Fruit fly (Drosophila melanogaster) whole organism, embryonic: ENCODE data around the gene Pex3.

Experiments used
- Antp ChIP-seq: fragments of 200-800 bp; sonication (Bioruptor generic); optimal IDR thresholded peaks from 3 replicates; lab custom pipeline; 2016; ENCODE audit warnings: missing biosample characterization, missing genetic modification characterization
- CG10366 ChIP-seq: fragments of 200-800 bp; sonication (Bioruptor generic); IDR thresholded peaks from 2 replicates; pipeline ENCODE4 v1.3.6; 2022; ENCODE audit warnings: missing biosample characterization, missing genetic modification characterization
- CG12769 ChIP-seq: fragments of 200-800 bp; sonication (Bioruptor generic); optimal IDR thresholded peaks from 2 replicates; lab custom pipeline; 2019; ENCODE audit warnings: missing biosample characterization, mild to moderate bottlenecking, missing genetic modification characterization, moderate library complexity
- CG12942 ChIP-seq: fragments of 200-800 bp; sonication (Bioruptor generic); optimal IDR thresholded peaks from 3 replicates; lab custom pipeline; 2016; ENCODE audit warnings: missing biosample characterization, missing genetic modification characterization
- CG1529 ChIP-seq: fragments of 200-800 bp; sonication (Bioruptor generic); optimal IDR thresholded peaks from 3 replicates; lab custom pipeline; 2018; ENCODE audit warnings: missing biosample characterization, missing genetic modification characterization
- CG15696 ChIP-seq: fragments of 200-800 bp; sonication (Bioruptor generic); optimal IDR thresholded peaks from 2 replicates; lab custom pipeline; 2019; ENCODE audit warnings: missing biosample characterization, mild to moderate bottlenecking, missing genetic modification characterization, moderate library complexity
- CG3065 ChIP-seq: fragments of 200-800 bp; sonication (Bioruptor generic); optimal IDR thresholded peaks from 2 replicates; lab custom pipeline; 2016; ENCODE audit warnings: missing biosample characterization, missing genetic modification characterization
- CG31365 ChIP-seq: fragments of 200-800 bp; sonication (Bioruptor generic); optimal IDR thresholded peaks from 2 replicates; lab custom pipeline; 2018; ENCODE audit warnings: missing biosample characterization, mild to moderate bottlenecking, missing genetic modification characterization
- CG32767 ChIP-seq: fragments of 200-800 bp; sonication (Bioruptor generic); IDR thresholded peaks from 2 replicates; pipeline ENCODE4 v1.3.6; 2022; ENCODE audit warnings: missing biosample characterization, missing genetic modification characterization
- CG3281 ChIP-seq: fragments of 200-800 bp; sonication (Bioruptor generic); optimal IDR thresholded peaks from 3 replicates; lab custom pipeline; 2017; ENCODE audit warnings: missing biosample characterization, mild to moderate bottlenecking, missing genetic modification characterization
- CG3838 ChIP-seq: fragments of 200-800 bp; sonication (Bioruptor generic); optimal IDR thresholded peaks from 3 replicates; lab custom pipeline; 2016; ENCODE audit warnings: missing biosample characterization, missing genetic modification characterization
- CG4282 ChIP-seq: fragments of 200-800 bp; sonication (Bioruptor generic); optimal IDR thresholded peaks from 2 replicates; lab custom pipeline; 2016; ENCODE audit warnings: missing biosample characterization, missing genetic modification characterization
- CG43689 ChIP-seq: fragments of 200-800 bp; sonication (Bioruptor generic); IDR thresholded peaks from 2 replicates; pipeline ENCODE4 v1.3.6; 2022; ENCODE audit warnings: missing biosample characterization, missing genetic modification characterization
- CG4404 ChIP-seq: fragments of 200-800 bp; sonication (Bioruptor generic); IDR thresholded peaks from 2 replicates; pipeline ENCODE4 v1.3.6; 2022; ENCODE audit warnings: missing biosample characterization, missing genetic modification characterization
- CG4424 ChIP-seq: fragments of 200-800 bp; sonication (Bioruptor generic); optimal IDR thresholded peaks from 3 replicates; lab custom pipeline; 2016; ENCODE audit warnings: missing biosample characterization, missing genetic modification characterization
- CG5953 ChIP-seq: fragments of 200-800 bp; sonication (Bioruptor generic); IDR thresholded peaks from 2 replicates; pipeline ENCODE4 v1.3.6; 2022; ENCODE audit warnings: missing biosample characterization, missing genetic modification characterization
- CG7556 ChIP-seq: fragments of 200-800 bp; sonication (Bioruptor generic); optimal IDR thresholded peaks from 2 replicates; lab custom pipeline; 2017; ENCODE audit warnings: missing biosample characterization, mild to moderate bottlenecking, missing genetic modification characterization
- CG8089 ChIP-seq: fragments of 200-800 bp; sonication (Bioruptor generic); optimal IDR thresholded peaks from 3 replicates; lab custom pipeline; 2016; ENCODE audit warnings: missing biosample characterization, missing genetic modification characterization
- Dek ChIP-seq: fragments of 200-800 bp; sonication (Bioruptor generic); optimal IDR thresholded peaks from 3 replicates; lab custom pipeline; 2019; ENCODE audit warnings: missing biosample characterization, mild to moderate bottlenecking, missing genetic modification characterization, moderate library complexity
- Dip2 ChIP-seq: fragments of 200-800 bp; sonication (Bioruptor generic); IDR thresholded peaks from 2 replicates; pipeline ENCODE4 v1.3.6; 2022; ENCODE audit warnings: missing biosample characterization, missing genetic modification characterization
- HLH54F ChIP-seq: fragments of 200-800 bp; sonication (Bioruptor generic); optimal IDR thresholded peaks from 3 replicates; lab custom pipeline; 2016; ENCODE audit warnings: missing biosample characterization, missing genetic modification characterization
- Jarid2 ChIP-seq: fragments of 200-800 bp; sonication (Bioruptor generic); optimal IDR thresholded peaks from 3 replicates; lab custom pipeline; 2017; ENCODE audit warnings: mild to moderate bottlenecking, missing biosample characterization, missing genetic modification reagents, missing genetic modification characterization
- MESR4 ChIP-seq: fragments of 200-800 bp; sonication (Bioruptor generic); optimal IDR thresholded peaks from 2 replicates; lab custom pipeline; 2018; ENCODE audit warnings: missing biosample characterization, mild to moderate bottlenecking, missing genetic modification characterization, moderate library complexity
- Med ChIP-seq: fragments of 200-800 bp; sonication (Bioruptor generic); peaks from one replicate; lab custom pipeline; 2016; ENCODE audit warnings: missing biosample characterization, missing genetic modification characterization, mild to moderate bottlenecking, inconsistent platforms, moderate library complexity
- Mes4 ChIP-seq: fragments of 200-800 bp; sonication (Bioruptor generic); optimal IDR thresholded peaks from 2 replicates; lab custom pipeline; 2016; ENCODE audit warnings: missing biosample characterization, missing genetic modification characterization
- NFAT ChIP-seq: fragments of 200-800 bp; sonication (Bioruptor generic); IDR thresholded peaks from 2 replicates; pipeline ENCODE4 v1.3.6; 2022; ENCODE audit warnings: missing biosample characterization, missing genetic modification characterization
- NK7.1 ChIP-seq: fragments of 200-800 bp; sonication (Bioruptor generic); optimal IDR thresholded peaks from 3 replicates; lab custom pipeline; 2016; ENCODE audit warnings: missing biosample characterization, missing genetic modification characterization
- Nf-YC ChIP-seq: fragments of 200-800 bp; optimal IDR thresholded peaks from 3 replicates; lab custom pipeline; 2019; ENCODE audit warnings: missing biosample characterization, mild to moderate bottlenecking, missing genetic modification characterization, moderate library complexity
- Sry-β ChIP-seq: fragments of 200-800 bp; sonication (Bioruptor generic); optimal IDR thresholded peaks from 2 replicates; lab custom pipeline; 2018; ENCODE audit warnings: missing biosample characterization, mild to moderate bottlenecking, missing genetic modification characterization, moderate library complexity
- Sry-δ ChIP-seq: fragments of 200-800 bp; sonication (Bioruptor generic); optimal IDR thresholded peaks from 2 replicates; lab custom pipeline; 2016; ENCODE audit warnings: missing biosample characterization, missing genetic modification characterization
- Vsx1 ChIP-seq: fragments of 200-800 bp; sonication (Bioruptor generic); optimal IDR thresholded peaks from 2 replicates; lab custom pipeline; 2017; ENCODE audit warnings: missing biosample characterization, mild to moderate bottlenecking, missing genetic modification characterization, missing genetic modification reagents
- Xbp1 ChIP-seq: fragments of 200-800 bp; sonication (Bioruptor generic); optimal IDR thresholded peaks from 3 replicates; lab custom pipeline; 2016; ENCODE audit warnings: missing biosample characterization, mild to moderate bottlenecking, missing genetic modification characterization
- abd-A ChIP-seq: fragments of 200-800 bp; sonication (Bioruptor generic); optimal IDR thresholded peaks from 3 replicates; lab custom pipeline; 2019; ENCODE audit warnings: missing biosample characterization, mild to moderate bottlenecking, missing genetic modification characterization, moderate library complexity
- dmrt99B ChIP-seq: fragments of 200-800 bp; sonication (Bioruptor generic); optimal IDR thresholded peaks from 2 replicates; lab custom pipeline; 2018; ENCODE audit warnings: missing biosample characterization, mild to moderate bottlenecking, missing genetic modification characterization, moderate library complexity
- emc ChIP-seq: fragments of 200-800 bp; sonication (Bioruptor generic); optimal IDR thresholded peaks from 2 replicates; lab custom pipeline; 2016; ENCODE audit warnings: missing biosample characterization, missing genetic modification characterization
- exex ChIP-seq: fragments of 200-800 bp; sonication (Bioruptor generic); optimal IDR thresholded peaks from 4 replicates; lab custom pipeline; 2018; ENCODE audit warnings: missing biosample characterization, mild to moderate bottlenecking, missing genetic modification characterization, moderate library complexity
- fru ChIP-seq: fragments of >200 bp; optimal IDR thresholded peaks from 2 replicates; lab custom pipeline; 2017
- ftz-f1 ChIP-seq: fragments of 200-800 bp; sonication (Bioruptor generic); optimal IDR thresholded peaks from 2 replicates; lab custom pipeline; 2016; ENCODE audit warnings: missing biosample characterization, missing genetic modification characterization
- knrl ChIP-seq: fragments of 200-800 bp; sonication (Bioruptor generic); IDR thresholded peaks from 3 replicates; pipeline ENCODE4 v1.3.6; 2022; ENCODE audit warnings: missing biosample characterization, missing genetic modification characterization; ENCODE audit not compliant: partially characterized antibody
- lmd ChIP-seq: fragments of 200-800 bp; sonication (Bioruptor generic); IDR thresholded peaks from 2 replicates; pipeline ENCODE4 v1.3.6; 2022; ENCODE audit warnings: missing biosample characterization, missing genetic modification characterization
- nau ChIP-seq: fragments of 200-800 bp; sonication (Bioruptor generic); optimal IDR thresholded peaks from 3 replicates; lab custom pipeline; 2017; ENCODE audit warnings: missing biosample characterization, mild to moderate bottlenecking, missing genetic modification characterization, missing genetic modification reagents
- org-1 ChIP-seq: fragments of 200-800 bp; sonication (Bioruptor generic); optimal IDR thresholded peaks from 2 replicates; lab custom pipeline; 2017; ENCODE audit warnings: missing biosample characterization, missing genetic modification characterization
- pita ChIP-seq: fragments of 200-800 bp; sonication (Bioruptor generic); optimal IDR thresholded peaks from 2 replicates; lab custom pipeline; 2017; ENCODE audit warnings: missing biosample characterization, mild to moderate bottlenecking, missing genetic modification characterization
- run ChIP-seq: fragments of 200-800 bp; sonication (Bioruptor generic); optimal IDR thresholded peaks from 3 replicates; lab custom pipeline; 2018; ENCODE audit warnings: missing biosample characterization, mild to moderate bottlenecking, missing genetic modification characterization
- sim ChIP-seq: fragments of 200-800 bp; sonication (Bioruptor generic); IDR thresholded peaks from 2 replicates; pipeline ENCODE4 v1.3.6; 2022; ENCODE audit warnings: missing biosample characterization, missing genetic modification characterization
- sug ChIP-seq: fragments of 200-800 bp; optimal IDR thresholded peaks from 2 replicates; lab custom pipeline; 2019; ENCODE audit warnings: missing biosample characterization, mild to moderate bottlenecking, missing genetic modification characterization, moderate library complexity
- tna ChIP-seq: fragments of 200-800 bp; sonication (Bioruptor generic); IDR thresholded peaks from 2 replicates; pipeline ENCODE4 v1.3.6; 2022; ENCODE audit warnings: missing biosample characterization, missing genetic modification characterization; ENCODE audit not compliant: partially characterized antibody
- trem ChIP-seq: fragments of 200-800 bp; optimal IDR thresholded peaks from 3 replicates; lab custom pipeline; 2019; ENCODE audit warnings: missing biosample characterization, mild to moderate bottlenecking, missing genetic modification characterization, moderate library complexity
- usp ChIP-seq: fragments of >200 bp; optimal IDR thresholded peaks from 2 replicates; lab custom pipeline; 2017; ENCODE audit warnings: missing biosample characterization, missing genetic modification characterization
- z ChIP-seq: fragments of 200-800 bp; sonication (Bioruptor generic); IDR thresholded peaks from 3 replicates; pipeline ENCODE4 v1.3.6; 2022; ENCODE audit warnings: missing biosample characterization, missing genetic modification characterization

Pex3 gene

DNA sequence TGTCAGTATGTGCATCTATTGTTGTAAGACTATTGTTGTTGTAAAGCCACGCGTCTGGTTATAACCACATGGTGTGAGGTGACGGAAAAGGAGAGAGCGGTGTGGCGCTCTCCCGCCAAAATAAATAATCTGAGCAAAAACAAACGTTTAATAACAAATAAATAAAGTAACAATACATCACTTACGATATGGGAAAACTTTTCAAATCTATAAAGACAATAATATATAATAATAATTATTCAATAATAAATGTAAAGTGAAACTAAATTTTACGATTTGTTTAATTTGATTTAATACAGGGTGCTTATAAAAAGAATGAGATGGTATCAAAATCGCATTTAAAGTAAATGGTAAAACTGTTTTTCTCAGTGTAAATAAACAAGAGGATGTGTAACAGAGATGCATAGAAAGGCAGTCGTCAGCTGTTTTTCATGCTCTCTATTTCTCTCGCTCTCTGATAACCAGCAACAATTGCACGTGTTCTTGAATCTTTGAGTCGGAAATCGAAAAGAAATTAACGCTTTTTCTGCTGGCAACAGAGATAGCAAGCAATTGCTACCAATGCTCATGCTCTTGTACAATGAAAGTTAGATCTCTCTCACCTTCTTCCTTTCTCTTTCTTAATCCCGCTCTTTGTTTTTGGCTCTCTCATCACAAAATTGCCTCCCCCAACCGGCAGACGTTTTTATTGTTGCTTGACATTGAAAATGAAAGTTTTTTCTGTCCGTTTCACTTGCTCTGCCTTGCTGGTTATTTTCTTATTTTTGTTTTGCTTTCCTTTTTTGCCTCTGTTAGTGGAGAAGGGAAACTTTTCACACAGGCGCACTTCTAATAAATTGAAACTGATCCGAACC is 45.3 kb upstream of the Pex3 start (continued):
- TF ChIP-seq Jarid2 (GFP tag; lab: Kevin White, UChicago) (peak; percentile 43), nau (GFP tag; lab: Kevin White, UChicago) (peak; percentile 80), emc (GFP tag; lab: Kevin White, UChicago) (no peak), Antp (peak; percentile 32), HLH54F (peak; percentile 2), CG1529 (GFP tag; lab: Kevin White, UChicago) (peak; percentile 64), Xbp1 (GFP tag; lab: Kevin White, UChicago) (peak; percentile 66), fru (no peak), CG32767 (GFP tag; lab: Robert Waterston, UW) (peak; percentile 87), CG3281 (GFP tag; lab: Kevin White, UChicago) (peak; percentile 92), CG12769 (tag; lab: Kevin White, UChicago) (no peak), CG4282 (GFP tag; lab: Kevin White, UChicago) (no peak), Mes4 (GFP tag; lab: Kevin White, UChicago) (no peak), CG5953 (peak; percentile 63; the same call in 1 of the 2 replicates), knrl (no peak), lmd (GFP tag; lab: Robert Waterston, UW) (peak; percentile 86), CG4424 (GFP tag; lab: Kevin White, UChicago) (peak; percentile 86), CG7556 (GFP tag; lab: Kevin White, UChicago) (peak; percentile 93), CG43689 (GFP tag; lab: Robert Waterston, UW) (peak; percentile 27; the same call in 1 of the 2 replicates), MESR4 (GFP tag; lab: Kevin White, UChicago) (no peak), CG3838 (GFP tag; lab: Kevin White, UChicago) (no peak), Med (GFP tag; lab: Kevin White, UChicago) (peak; percentile 55), ftz-f1 (no peak), CG12942 (GFP tag; lab: Kevin White, UChicago) (peak; percentile 61), Vsx1 (GFP tag; lab: Kevin White, UChicago) (peak; percentile 86), sim (GFP tag; lab: Robert Waterston, UW) (peak; percentile 89), CG15696 (tag; lab: Kevin White, UChicago) (peak; percentile 81), CG4404 (GFP tag; lab: Robert Waterston, UW) (peak; percentile 37), CG31365 (tag; lab: Kevin White, UChicago) (peak; percentile 45), trem (peak; percentile 95), org-1 (GFP tag; lab: Kevin White, UChicago) (peak; percentile 83), abd-A (tag; lab: Kevin White, UChicago) (peak; percentile 53), Dek (peak; percentile 88), CG3065 (GFP tag; lab: Kevin White, UChicago) (peak; percentile 24), CG8089 (GFP tag; lab: Kevin White, UChicago) (no peak), Sry-δ (no peak), tna (GFP tag; lab: Robert Waterston, UW) (no peak), NK7.1 (GFP tag; lab: Kevin White, UChicago) (peak; percentile 58), usp (GFP tag; lab: Kevin White, UChicago) (no peak), Dip2 (GFP tag; lab: Robert Waterston, UW) (no peak), dmrt99B (tag; lab: Kevin White, UChicago) (peak; percentile 89), CG10366 (GFP tag; lab: Robert Waterston, UW) (peak; percentile 64), sug (peak; percentile 48), exex (tag; lab: Kevin White, UChicago) (peak; percentile 78), z (GFP tag; lab: Robert Waterston, UW) (no peak), run (tag; lab: Kevin White, UChicago) (peak; percentile 92), Nf-YC (peak; percentile 80), pita (no peak), NFAT (GFP tag; lab: Robert Waterston, UW) (peak; percentile 70; the same call in 1 of the 2 replicates), Sry-β (GFP tag; lab: Kevin White, UChicago) (peak; percentile 41)
